Worm (Caenorhabditis elegans): ENCODE data around the gene egl-15.

egl-15 gene

DNA sequence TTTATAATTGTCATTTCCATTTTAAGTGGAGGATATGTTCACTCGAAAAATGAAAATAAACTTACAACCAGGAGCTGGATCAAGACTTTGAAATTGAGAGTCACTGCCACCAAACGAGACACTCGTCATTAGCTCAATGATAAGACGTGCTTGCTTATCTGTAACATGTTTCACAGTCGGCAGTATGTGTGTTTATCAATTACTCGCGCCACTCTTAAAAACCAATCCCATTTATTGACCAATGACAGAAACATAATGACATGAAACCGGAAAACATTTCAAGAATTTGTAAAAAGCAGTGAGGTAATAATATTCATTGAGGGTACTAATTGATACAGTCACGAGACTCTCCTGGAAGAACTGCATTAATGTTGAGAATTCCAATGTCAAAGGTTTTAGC lies 8.1 kb upstream of the egl-15 start, which contains the start of gene del-5:
del-5 (minus strand) TSS at position 130 of the 400 bp plus-strand sequence.
- peak; percentile 90 for TF ChIP-seq elt-2 (tag; optimal IDR thresholded peaks at IDR 0.05)
- TF ChIP-seq nfya-1 (tag; optimal IDR thresholded peaks at IDR 0.05; ENCODE audit: insufficient read depth), result peak; percentile 16
- TF ChIP-seq jun-1 (tag; optimal IDR thresholded peaks at IDR 0.05), result peak; percentile 6
- no peak for TF ChIP-seq nhr-76 (tag; optimal IDR thresholded peaks at IDR 0.05)
- TF ChIP-seq pqm-1 (tag; optimal IDR thresholded peaks at IDR 0.05), result peak; percentile 84
- no peak for TF ChIP-seq ZK546.5 (tag; optimal IDR thresholded peaks at IDR 0.05)
- no peak for TF ChIP-seq aly-2 (tag; optimal IDR thresholded peaks at IDR 0.05)

- no peak for TF ChIP-seq ceh-9 (tag; optimal IDR thresholded peaks at IDR 0.05)
- no peak for TF ChIP-seq lin-39 (tag; optimal IDR thresholded peaks at IDR 0.05)
- TF ChIP-seq nhr-11 (tag; optimal IDR thresholded peaks at IDR 0.05), result no peak
Observed at ce11 chrX:11008954-11009353, 7.2 kb upstream of the egl-15 start, which contains the start of gene ttr-31. Gene ttr-31 (minus strand): TSS chrX:11009054.

DNA sequence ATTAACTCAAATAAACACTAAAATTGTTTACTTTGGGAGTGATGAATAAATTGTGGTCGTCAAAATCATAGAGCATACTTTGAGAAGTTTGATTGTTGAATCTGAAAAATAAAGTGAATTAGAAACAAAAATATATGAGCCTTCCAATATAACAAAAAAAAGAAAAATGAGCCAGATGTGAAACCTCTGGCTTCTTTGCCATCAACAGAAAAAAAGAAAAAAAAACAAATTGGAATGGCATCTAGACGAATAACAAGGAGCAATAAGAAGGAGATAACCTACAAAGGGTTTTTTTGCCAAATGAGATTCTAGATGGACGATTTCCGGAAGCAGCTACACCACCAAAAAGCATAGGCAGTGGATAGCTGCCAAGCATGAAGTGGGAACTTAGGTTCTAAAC lies 5.6 kb upstream of the egl-15 start, which contains the start of gene F58A3.4:
F58A3.4 (minus strand) TSS at position 101 of the 400 bp plus-strand sequence.
- TF ChIP-seq egl-27 (tag; optimal IDR thresholded peaks at IDR 0.05), result no peak
- TF ChIP-seq ceh-16 (tag; optimal IDR thresholded peaks at IDR 0.05), result no peak
- TF ChIP-seq elt-1 (tag; optimal IDR thresholded peaks at IDR 0.05), result no peak
- no peak for TF ChIP-seq skn-1 (tag; optimal IDR thresholded peaks at IDR 0.05)

- TF ChIP-seq ceh-16 (tag; optimal IDR thresholded peaks at IDR 0.05) (no peak), ZK546.5 (tag; optimal IDR thresholded peaks at IDR 0.05) (no peak), sea-2 (GFP tag; optimal IDR thresholded peaks at IDR 0.05) (no peak), elt-1 (tag; optimal IDR thresholded peaks at IDR 0.05) (no peak), nhr-23 (tag; optimal IDR thresholded peaks at IDR 0.05) (no peak), fkh-10 (GFP tag; optimal IDR thresholded peaks at IDR 0.05) (no peak), ztf-4 (tag; optimal IDR thresholded peaks at IDR 0.05) (no peak), nhr-11 (tag; optimal IDR thresholded peaks at IDR 0.05) (no peak), ztf-11 (tag; optimal IDR thresholded peaks at IDR 0.05) (no peak), lin-15B (tag; optimal IDR thresholded peaks at IDR 0.05) (no peak)
Observed at ce11 chrX:11012337-11012736, 3.9 kb upstream of the egl-15 start, which contains the start of gene F58A3.3. Gene F58A3.3 (plus strand): TSS chrX:11012637.

DNA sequence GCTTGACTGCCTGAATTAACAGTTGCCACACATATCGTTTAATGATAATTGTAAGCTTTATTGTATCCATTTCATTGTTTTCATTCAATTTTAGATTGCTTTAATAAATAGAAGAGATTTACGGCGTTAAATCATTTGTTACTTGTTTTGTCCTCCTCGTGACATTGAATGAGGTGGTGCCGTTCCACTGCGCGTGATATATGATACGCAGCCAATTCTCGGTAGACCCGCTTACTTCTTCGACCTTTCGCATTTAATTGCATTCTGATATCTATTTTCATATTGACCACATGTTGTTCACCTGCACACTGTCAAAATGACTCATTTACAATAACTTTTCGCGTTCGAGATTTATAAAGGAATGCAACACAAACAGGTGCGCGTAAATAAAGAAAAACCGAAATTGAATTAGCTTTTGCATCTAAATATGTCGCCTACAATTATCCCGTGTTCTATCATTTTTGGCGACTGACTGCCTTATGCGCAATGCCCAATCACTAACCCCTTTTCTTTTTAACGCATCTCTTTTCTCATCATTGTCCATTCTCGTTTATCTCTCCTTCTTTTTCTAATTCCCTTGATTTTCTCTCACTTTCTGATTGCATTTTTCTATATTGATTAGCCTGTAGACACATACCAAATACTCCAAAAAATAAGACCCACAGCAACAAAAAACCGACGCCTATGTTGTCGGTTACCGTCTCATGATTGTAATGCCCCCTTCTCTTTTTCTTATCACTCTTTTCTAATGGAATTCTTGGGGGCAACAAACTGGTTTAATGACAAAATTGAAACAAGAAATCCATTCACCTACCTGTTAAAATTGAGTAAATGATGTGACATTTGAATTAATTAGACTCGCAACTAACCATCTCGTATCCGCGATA lies 1.6 kb upstream of the egl-15 start:
- TF ChIP-seq ceh-82 (tag; optimal IDR thresholded peaks at IDR 0.05), result no peak
- TF ChIP-seq nhr-67 (tag; optimal IDR thresholded peaks at IDR 0.05), result no peak
- TF ChIP-seq nhr-43 (tag; optimal IDR thresholded peaks at IDR 0.05; ENCODE audit: poor library complexity, severe bottlenecking), result peak; percentile 37
- no peak for TF ChIP-seq fkh-2 (tag; optimal IDR thresholded peaks at IDR 0.05)
- TF ChIP-seq elt-2 (tag; optimal IDR thresholded peaks at IDR 0.05), result no peak
- peak; percentile 25 for TF ChIP-seq ceh-28 (tag; optimal IDR thresholded peaks at IDR 0.05)
- TF ChIP-seq nhr-25 (tag; optimal IDR thresholded peaks at IDR 0.05), result peak; percentile 28
- peak in 1 of 3 experiments; percentile 50 for TF ChIP-seq elt-3 (tag; optimal IDR thresholded peaks at IDR 0.05)
- peak; percentile 48 for TF ChIP-seq nhr-23 (tag; optimal IDR thresholded peaks at IDR 0.05)
- no peak for TF ChIP-seq mdl-1 (tag; optimal IDR thresholded peaks at IDR 0.05)

DNA sequence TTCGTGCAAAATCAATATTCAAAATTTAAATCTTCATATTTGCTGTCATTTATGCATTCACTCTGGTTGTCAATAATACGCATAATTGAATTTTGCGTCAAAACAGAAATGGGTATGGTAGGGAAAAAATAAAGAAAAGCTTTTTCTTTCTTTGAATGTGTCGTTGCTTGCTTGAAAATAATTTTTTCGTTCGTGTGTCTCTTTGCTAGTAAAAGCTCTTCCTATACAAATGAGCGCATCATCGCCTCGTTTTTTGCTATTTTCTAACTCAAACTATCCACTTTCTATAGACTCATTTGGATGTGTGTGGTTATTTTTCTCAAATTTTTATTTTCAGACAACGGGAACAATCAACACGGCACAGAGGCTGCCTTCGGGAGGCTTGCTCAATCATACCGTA lies 12.4 kb downstream of the egl-15 start, which contains the start of gene ldb-1:
ldb-1 (plus strand) TSS at position 301 of the 400 bp plus-strand sequence.
- TF ChIP-seq nhr-25 (tag; optimal IDR thresholded peaks at IDR 0.05) (no peak), ceh-16 (tag; optimal IDR thresholded peaks at IDR 0.05) (no peak), nhr-23 (tag; optimal IDR thresholded peaks at IDR 0.05) (no peak), elt-1 (tag; optimal IDR thresholded peaks at IDR 0.05) (no peak)

Data from whole organism, L3 larva.